Worm (Caenorhabditis elegans) whole organism, dauer: ENCODE data around the gene C53D6.11.

Experiments used
- unc-62 ChIP-seq: sonication (generic microtip); optimal IDR thresholded peaks from 2 replicates; lab custom pipeline; 2017; ENCODE audit warnings: missing biosample characterization, missing genetic modification reagents, missing genetic modification characterization

The C53D6.11 gene

DNA sequence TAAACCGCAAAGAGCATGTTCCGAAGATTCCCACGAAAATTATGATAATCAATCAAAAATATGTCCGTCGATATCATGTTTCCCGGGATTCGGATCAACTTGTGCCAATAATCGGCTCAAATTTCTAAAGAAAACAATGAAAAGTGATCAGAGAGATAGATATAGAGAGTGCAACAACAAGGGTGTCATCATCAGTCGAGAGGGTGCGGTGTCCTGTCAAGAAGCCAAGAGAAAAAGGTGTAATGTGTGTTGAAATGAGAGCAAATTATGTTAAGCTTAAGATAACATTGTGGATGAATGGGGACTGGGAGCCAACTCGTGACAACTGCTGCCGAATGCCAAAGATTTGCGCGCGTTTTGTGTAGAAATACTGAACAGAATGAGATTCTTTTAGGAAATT lies 2.4 kb upstream of the C53D6.11 start:
- no peak for TF ChIP-seq unc-62 (GFP tag; lab: Kevin White, UChicago)

DNA sequence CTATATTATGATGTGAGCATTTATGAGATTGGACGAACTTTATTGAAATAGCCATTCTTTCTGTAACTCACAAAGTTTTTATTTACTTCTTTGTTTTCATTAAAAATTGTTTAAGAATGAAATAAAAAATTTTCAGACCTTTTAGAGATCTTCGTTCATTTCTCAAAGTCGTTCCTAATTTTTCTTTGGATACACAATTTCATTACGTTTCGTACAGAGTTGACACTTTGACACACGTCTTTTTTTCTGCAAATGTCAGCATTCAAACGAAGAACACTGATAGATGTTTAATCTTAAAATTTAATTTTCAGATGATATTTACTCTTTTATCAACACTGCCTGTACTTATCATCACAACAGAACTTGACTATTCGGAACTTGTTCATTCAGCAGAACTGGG lies 6.1 kb downstream of the C53D6.11 start, which contains the start of gene acc-2:
Gene acc-2 (plus strand): TSS at position 301 of the 400 bp plus-strand sequence.
- TF ChIP-seq unc-62 (GFP tag; lab: Kevin White, UChicago) = no peak

DNA sequence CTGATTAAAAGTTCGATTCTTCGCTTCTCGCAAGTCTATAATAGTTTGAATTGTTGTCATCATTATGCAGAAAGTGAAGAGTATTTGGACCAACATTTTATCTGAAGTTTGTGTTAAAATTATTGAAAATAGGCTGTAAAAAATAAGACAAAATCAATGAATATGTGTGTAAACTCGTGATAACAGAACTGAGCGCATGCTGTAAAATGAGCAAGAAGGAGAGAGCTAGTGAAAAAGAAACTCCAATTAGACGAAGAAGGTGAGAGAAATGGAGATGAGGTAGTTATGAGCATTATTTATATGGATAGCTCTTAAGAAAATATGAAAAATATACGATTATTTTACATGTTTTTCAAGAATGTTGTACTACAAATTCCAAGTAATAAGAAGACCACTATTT lies 10.5 kb downstream of the C53D6.11 start, which contains the start of gene C53D6.4:
Gene C53D6.4 (minus strand): TSS at position 101 of the 400 bp plus-strand sequence.
- TF ChIP-seq unc-62 (GFP tag; lab: Kevin White, UChicago) = no peak

DNA sequence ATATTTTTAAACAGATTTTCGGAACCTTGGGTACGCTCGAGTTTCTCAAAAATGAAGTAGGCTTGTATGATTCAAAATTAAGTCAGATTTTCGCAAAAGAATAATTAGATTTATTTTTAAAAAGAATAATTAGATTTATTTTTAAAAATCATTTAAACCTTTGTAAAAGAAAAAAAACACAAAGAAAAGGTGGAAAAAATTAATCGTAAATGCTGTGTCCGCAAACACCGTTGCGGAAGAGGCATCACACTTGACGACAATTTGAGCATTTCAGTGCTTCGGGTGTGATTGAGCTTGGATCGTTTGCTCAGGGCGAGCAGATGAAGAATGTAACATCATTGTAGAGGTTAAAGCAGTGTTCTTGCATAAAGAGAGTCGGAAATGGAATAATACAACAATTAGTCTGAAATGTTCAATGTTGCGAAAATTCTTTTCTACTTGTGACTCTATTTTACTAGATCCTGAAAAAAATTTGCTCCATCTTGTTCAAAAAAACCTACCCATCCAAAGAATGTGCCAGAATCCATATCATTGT lies 10.9 kb downstream of the C53D6.11 start:
- TF ChIP-seq unc-62 (GFP tag; lab: Kevin White, UChicago) = no peak

DNA sequence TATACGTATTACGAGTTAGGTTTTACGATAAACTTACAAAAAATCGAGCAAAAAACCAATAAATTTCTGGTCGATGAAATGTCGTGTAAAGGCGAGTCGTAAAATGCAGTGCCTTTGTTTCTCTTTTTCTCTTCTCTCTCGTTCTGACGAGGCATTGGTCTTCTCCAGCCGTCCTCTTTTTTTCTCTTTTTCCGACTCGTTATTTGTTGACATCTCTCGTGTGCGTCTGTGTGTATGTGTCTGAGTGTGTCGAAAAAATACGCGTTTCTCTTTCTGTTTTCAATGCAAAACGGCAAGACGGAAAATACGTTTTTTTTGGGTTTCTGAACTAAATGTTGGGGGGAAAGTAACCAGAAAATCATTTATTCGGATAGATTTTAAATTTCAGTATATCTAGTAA lies 22.2 kb downstream of the C53D6.11 start, which contains the start of gene C53D6.6:
Gene C53D6.6 (minus strand): TSS at position 118 of the 400 bp plus-strand sequence.
- TF ChIP-seq unc-62 (GFP tag; lab: Kevin White, UChicago) = no peak

DNA sequence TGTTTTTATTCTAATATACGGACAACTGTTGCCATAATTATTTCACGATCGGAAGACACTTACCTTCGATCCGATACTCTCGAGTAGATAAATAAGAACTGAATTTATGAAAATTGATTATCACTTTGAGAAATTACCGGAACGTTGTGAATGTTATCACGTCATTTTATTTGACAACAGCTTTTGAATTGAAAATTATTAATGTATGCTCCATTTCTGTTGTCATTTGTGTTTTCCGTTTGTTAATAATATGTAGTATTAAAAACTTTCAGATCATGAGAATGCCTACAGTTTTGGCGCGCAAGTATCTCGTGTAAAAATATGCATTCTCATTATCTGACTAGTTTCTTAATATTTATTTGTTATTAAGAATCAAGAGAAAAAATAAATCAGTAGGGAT lies 24.0 kb downstream of the C53D6.11 start, which contains the start of gene C53D6.10:
Gene C53D6.10 (minus strand): TSS at position 101 of the 400 bp plus-strand sequence.
- no peak for TF ChIP-seq unc-62 (GFP tag; lab: Kevin White, UChicago)

DNA sequence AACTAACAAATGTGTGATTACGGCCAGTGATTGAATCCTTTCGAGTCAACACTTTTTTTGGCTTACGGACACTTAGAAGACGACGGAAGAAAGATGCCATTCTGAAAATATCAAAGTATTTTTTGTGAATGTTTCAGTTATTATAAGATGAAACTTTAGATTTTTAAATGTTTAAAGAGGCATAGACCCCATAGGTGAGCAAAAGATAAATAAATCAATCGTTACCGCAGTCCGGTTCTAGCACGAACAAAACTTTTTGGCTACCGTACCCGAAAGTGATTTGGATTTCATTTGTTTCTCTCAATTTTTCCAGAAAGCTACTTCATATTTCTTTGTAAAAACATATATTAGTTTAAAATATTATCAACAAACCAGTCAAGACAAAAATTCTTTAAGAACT lies 26.7 kb downstream of the C53D6.11 start, which contains the start of gene C53D6.7:
Gene C53D6.7 (minus strand): TSS at position 101 of the 400 bp plus-strand sequence.
- TF ChIP-seq unc-62 (GFP tag; lab: Kevin White, UChicago) = no peak

DNA sequence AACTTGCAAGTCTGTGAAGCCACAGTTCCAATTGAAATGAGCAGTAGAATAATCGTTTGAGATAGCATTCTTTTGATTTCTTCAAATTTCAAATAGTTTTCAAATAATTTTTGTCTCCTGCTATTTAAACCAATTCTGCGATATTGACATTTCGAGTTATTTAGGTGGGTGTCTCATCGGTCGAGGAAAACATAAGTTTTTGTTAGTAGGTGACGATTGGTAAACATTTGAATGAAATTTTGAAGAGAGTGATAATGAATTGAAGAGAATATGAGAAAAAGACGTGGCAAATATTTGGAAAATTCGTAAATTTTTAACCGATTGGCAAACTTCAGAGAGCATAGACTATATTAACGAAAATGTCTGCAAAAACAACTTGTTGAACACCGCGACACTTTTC lies 30.0 kb downstream of the C53D6.11 start, which contains the start of gene Y73F4A.3:
Gene Y73F4A.3 (minus strand): TSS at position 101 of the 400 bp plus-strand sequence.
- TF ChIP-seq unc-62 (GFP tag; lab: Kevin White, UChicago) = no peak

DNA sequence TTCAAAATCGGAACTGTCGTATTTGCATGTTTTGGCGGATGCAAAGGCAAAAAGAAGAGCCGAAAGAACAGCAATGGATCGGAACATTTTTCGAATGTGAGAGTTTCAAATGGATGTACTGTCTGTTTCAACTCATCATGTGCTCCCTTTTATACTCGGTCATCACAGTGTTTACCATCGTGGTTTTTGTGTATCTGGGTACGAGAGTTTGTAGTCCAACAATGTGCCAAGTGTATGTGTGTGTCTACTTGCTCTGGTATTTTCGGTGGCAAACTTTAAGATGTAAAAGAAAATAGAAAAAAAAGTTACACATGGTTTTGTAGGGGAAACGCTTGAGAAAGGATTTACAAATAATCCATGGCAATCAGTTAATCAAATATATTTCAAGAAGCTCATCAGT lies 32.8 kb downstream of the C53D6.11 start, which contains the start of gene Y73F4A.2:
Gene Y73F4A.2 (minus strand): TSS at position 124 of the 400 bp plus-strand sequence.
- no peak for TF ChIP-seq unc-62 (GFP tag; lab: Kevin White, UChicago)

DNA sequence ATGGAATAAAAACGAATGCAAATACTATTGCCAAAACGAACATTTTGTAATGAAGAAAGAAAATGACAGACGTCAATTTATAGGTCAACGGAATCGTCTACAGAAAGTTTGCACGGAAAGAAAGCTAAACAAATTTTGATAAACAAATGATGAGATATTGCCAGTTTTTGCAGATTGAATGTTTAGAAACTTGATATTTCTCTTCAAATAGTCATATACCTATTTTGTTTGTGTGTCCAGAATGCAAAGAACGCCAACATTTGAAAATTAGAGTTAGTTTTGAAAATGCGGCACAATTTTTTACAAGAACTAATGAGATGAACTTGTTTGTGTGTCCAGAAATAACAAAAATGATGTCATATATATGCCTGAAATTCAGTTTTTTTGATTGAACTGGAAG lies 34.9 kb downstream of the C53D6.11 start, which contains the start of gene Y73F4A.1:
Gene Y73F4A.1 (minus strand): TSS at position 101 of the 400 bp plus-strand sequence.
- no peak for TF ChIP-seq unc-62 (GFP tag; lab: Kevin White, UChicago)

DNA sequence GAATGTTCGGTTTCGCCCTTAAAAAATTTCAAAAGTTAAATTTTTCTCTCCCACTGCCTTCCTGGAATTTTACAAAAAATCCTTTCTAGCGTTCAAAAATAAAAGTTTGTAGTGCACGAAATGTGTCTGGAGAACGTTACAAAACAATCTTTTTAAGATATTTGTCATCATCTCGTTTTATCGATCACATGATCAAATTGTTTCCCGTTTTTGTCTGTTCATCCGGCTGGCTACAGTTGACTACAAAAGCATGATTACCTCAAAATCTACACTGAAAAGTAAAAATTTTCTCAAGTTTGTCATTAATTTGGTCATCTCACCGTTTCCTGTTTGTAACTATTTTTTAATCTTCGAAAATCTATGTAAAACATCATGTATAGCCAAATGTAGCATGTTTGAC lies 40.7 kb downstream of the C53D6.11 start:
- no peak for TF ChIP-seq unc-62 (GFP tag; lab: Kevin White, UChicago)

DNA sequence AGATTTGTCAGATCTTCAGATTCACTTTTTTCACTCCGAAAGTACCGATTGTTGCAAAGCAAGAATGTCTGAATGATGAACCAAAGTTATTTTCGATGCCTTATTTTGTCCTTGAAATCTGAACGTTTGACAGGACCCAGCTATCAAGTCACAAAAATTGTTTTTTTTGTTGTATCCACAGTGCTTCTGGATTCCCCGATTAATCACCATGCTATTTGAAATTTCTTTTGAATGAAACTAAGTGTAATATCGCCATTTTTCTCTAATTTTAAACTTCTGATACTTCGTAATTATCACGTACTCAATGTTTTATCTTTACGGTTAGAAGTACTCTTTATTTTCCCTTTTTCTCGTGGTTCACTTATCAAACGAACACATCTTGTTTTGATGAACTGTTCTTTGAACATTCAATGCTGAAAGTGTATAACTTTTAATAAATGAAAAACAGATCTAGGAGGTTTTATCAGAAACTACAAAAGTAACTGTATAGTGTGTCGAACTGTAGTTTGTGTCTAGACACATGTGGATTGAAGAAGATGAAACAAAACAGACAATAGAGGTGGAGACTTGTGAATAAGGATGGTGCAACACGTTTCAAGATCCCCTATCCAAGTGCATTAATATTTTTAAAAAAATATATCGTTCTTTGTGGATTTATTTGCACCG lies 41.3 kb downstream of the C53D6.11 start:
- TF ChIP-seq unc-62 (GFP tag; lab: Kevin White, UChicago) = no peak

DNA sequence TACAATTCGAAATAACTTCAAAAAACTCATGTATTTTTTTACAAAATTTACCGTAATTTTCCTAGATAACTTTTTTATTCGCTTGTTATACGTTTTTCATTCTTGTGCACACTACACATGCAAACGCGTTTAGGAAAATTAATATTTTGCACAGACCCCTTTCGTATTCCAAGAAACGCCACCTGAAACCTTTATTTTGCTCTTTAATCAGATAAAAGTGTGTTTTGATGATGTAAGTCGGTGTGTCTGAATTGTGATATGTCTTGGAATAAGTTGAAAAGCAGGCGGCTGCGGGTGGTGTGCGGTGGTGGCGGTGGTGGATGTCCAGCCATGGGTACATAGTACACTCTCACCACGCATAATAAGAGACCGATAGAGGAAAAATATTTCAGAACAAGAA lies 43.0 kb downstream of the C53D6.11 start:
- no peak for TF ChIP-seq unc-62 (GFP tag; lab: Kevin White, UChicago)
